Fruit fly (Drosophila melanogaster) whole organism, embryonic: ENCODE measurements around the gene mus301.

Experiments
- CG10147 ChIP-seq: fragments of 200-800 bp; sonication (Bioruptor generic); optimal IDR thresholded peaks from 2 replicates; lab custom pipeline; 2019; ENCODE audit warnings: missing biosample characterization, mild to moderate bottlenecking, missing genetic modification characterization, moderate library complexity
- CG10654 ChIP-seq: fragments of 200-800 bp; sonication (Bioruptor generic); optimal IDR thresholded peaks from 2 replicates; lab custom pipeline; 2016; ENCODE audit warnings: missing biosample characterization, missing genetic modification characterization
- CG12391 ChIP-seq: fragments of 200-800 bp; sonication (Bioruptor generic); optimal IDR thresholded peaks from 3 replicates; lab custom pipeline; 2018; ENCODE audit warnings: missing biosample characterization, mild to moderate bottlenecking, missing genetic modification characterization, moderate library complexity
- CG12659 ChIP-seq: fragments of 200-800 bp; sonication (Bioruptor generic); optimal IDR thresholded peaks from 3 replicates; lab custom pipeline; 2017; ENCODE audit warnings: mild to moderate bottlenecking, missing biosample characterization, missing genetic modification reagents, missing genetic modification characterization
- CG12769 ChIP-seq: fragments of 200-800 bp; sonication (Bioruptor generic); optimal IDR thresholded peaks from 2 replicates; lab custom pipeline; 2019; ENCODE audit warnings: missing biosample characterization, mild to moderate bottlenecking, missing genetic modification characterization, moderate library complexity
- CG15514 ChIP-seq: fragments of 200-800 bp; sonication (Bioruptor generic); optimal IDR thresholded peaks from 3 replicates; lab custom pipeline; 2017; ENCODE audit warnings: missing biosample characterization, missing genetic modification characterization, mild to moderate bottlenecking, moderate library complexity, missing genetic modification reagents
- CG1602 ChIP-seq: fragments of 200-800 bp; sonication (Bioruptor generic); optimal IDR thresholded peaks from 3 replicates; lab custom pipeline; 2016; ENCODE audit warnings: missing biosample characterization, missing genetic modification characterization
- CG17361 ChIP-seq: fragments of 200-800 bp; sonication (Bioruptor generic); IDR thresholded peaks from 3 replicates; pipeline ENCODE4 v1.3.6; 2022; ENCODE audit warnings: missing biosample characterization, missing genetic modification characterization
- CG17829 ChIP-seq: fragments of 200-800 bp; optimal IDR thresholded peaks from 2 replicates; lab custom pipeline; 2019; ENCODE audit warnings: missing biosample characterization, mild to moderate bottlenecking, missing genetic modification characterization, moderate library complexity
- CG18262 ChIP-seq: fragments of 200-800 bp; optimal IDR thresholded peaks from 3 replicates; lab custom pipeline; 2019; ENCODE audit warnings: missing biosample characterization, mild to moderate bottlenecking, missing genetic modification characterization, moderate library complexity
- CG1832 ChIP-seq: fragments of 200-800 bp; sonication (Bioruptor generic); optimal IDR thresholded peaks from 2 replicates; lab custom pipeline; 2017; ENCODE audit warnings: missing biosample characterization, mild to moderate bottlenecking, missing genetic modification characterization, inconsistent platforms
- CG2678 ChIP-seq: fragments of 200-800 bp; sonication (Bioruptor generic); optimal IDR thresholded peaks from 3 replicates; lab custom pipeline; 2019; ENCODE audit warnings: missing biosample characterization, mild to moderate bottlenecking, missing genetic modification characterization, moderate library complexity
- CG31441 ChIP-seq: fragments of 200-800 bp; sonication (Bioruptor generic); IDR thresholded peaks from 2 replicates; pipeline ENCODE4 v1.3.6; 2022; ENCODE audit warnings: missing biosample characterization, missing genetic modification characterization
- CG32532 ChIP-seq: fragments of 200-800 bp; sonication (Bioruptor generic); IDR thresholded peaks from 2 replicates; pipeline ENCODE4 v1.3.6; 2022; ENCODE audit warnings: missing biosample characterization, missing genetic modification characterization
- CG34224 ChIP-seq: fragments of 200-800 bp; sonication (Bioruptor generic); IDR thresholded peaks from 3 replicates; pipeline ENCODE4 v1.3.6; 2022; ENCODE audit warnings: missing biosample characterization, missing genetic modification characterization; ENCODE audit not compliant: partially characterized antibody
- CG3995 ChIP-seq: fragments of 200-800 bp; sonication (Bioruptor generic); optimal IDR thresholded peaks from 3 replicates; lab custom pipeline; 2016; ENCODE audit warnings: missing biosample characterization, missing genetic modification characterization
- CG4424 ChIP-seq: fragments of 200-800 bp; sonication (Bioruptor generic); optimal IDR thresholded peaks from 3 replicates; lab custom pipeline; 2016; ENCODE audit warnings: missing biosample characterization, missing genetic modification characterization
- CG6272 ChIP-seq: fragments of 200-800 bp; sonication (Bioruptor generic); IDR thresholded peaks from 2 replicates; pipeline ENCODE4 v1.3.6; 2022; ENCODE audit warnings: missing biosample characterization, missing genetic modification characterization
- CG6683 ChIP-seq: fragments of 200-800 bp; sonication (Bioruptor generic); optimal IDR thresholded peaks from 2 replicates; lab custom pipeline; 2017; ENCODE audit warnings: missing biosample characterization, mild to moderate bottlenecking, missing genetic modification characterization, missing genetic modification reagents
- CG7357 ChIP-seq: fragments of 200-800 bp; sonication (Bioruptor generic); IDR thresholded peaks from 3 replicates; pipeline ENCODE4 v1.3.6; 2022; ENCODE audit warnings: missing biosample characterization, missing genetic modification characterization
- CG7839 ChIP-seq: fragments of 200-800 bp; sonication (Bioruptor generic); optimal IDR thresholded peaks from 3 replicates; lab custom pipeline; 2018; ENCODE audit warnings: missing biosample characterization, mild to moderate bottlenecking, missing genetic modification characterization, moderate library complexity
- CG8290 ChIP-seq, 3 experiments: fragments of 200-800 bp; sonication (Bioruptor generic); optimal IDR thresholded peaks; 2 replicates each; lab custom pipeline; 2016 to 2019; ENCODE audit warnings: missing biosample characterization in 3 of 3, missing genetic modification characterization in 3 of 3, mild to moderate bottlenecking in 2 of 3, moderate library complexity in 1 of 3
- CG8924 ChIP-seq: fragments of 200-800 bp; optimal IDR thresholded peaks from 3 replicates; lab custom pipeline; 2019; ENCODE audit warnings: missing biosample characterization, mild to moderate bottlenecking, missing genetic modification characterization, moderate library complexity
- CG9817 ChIP-seq: fragments of 200-800 bp; sonication (Bioruptor generic); optimal IDR thresholded peaks from 2 replicates; lab custom pipeline; 2018; ENCODE audit warnings: missing biosample characterization, mild to moderate bottlenecking, missing genetic modification characterization, moderate library complexity
- CG9932 ChIP-seq: fragments of 200-800 bp; sonication (Bioruptor generic); IDR thresholded peaks from 2 replicates; pipeline ENCODE4 v1.3.6; 2022; ENCODE audit warnings: missing biosample characterization, missing genetic modification characterization
- Deaf1 ChIP-seq: fragments of 200-800 bp; optimal IDR thresholded peaks from 3 replicates; lab custom pipeline; 2019; ENCODE audit warnings: missing biosample characterization, mild to moderate bottlenecking, missing genetic modification characterization, moderate library complexity
- Hmr ChIP-seq: fragments of 200-800 bp; sonication (Bioruptor generic); optimal IDR thresholded peaks from 3 replicates; lab custom pipeline; 2017; ENCODE audit warnings: mild to moderate bottlenecking, missing biosample characterization, missing genetic modification reagents, missing genetic modification characterization
- Hr39 ChIP-seq: fragments of >200 bp; optimal IDR thresholded peaks from 2 replicates; lab custom pipeline; 2017
- Meics ChIP-seq: fragments of 200-800 bp; sonication (Bioruptor generic); optimal IDR thresholded peaks from 2 replicates; lab custom pipeline; 2017; ENCODE audit warnings: missing biosample characterization, mild to moderate bottlenecking, missing genetic modification characterization
- NC2β ChIP-seq: fragments of 200-800 bp; sonication (Bioruptor generic); optimal IDR thresholded peaks from 2 replicates; lab custom pipeline; 2016; ENCODE audit warnings: missing biosample characterization, missing genetic modification characterization
- NFAT ChIP-seq: fragments of 200-800 bp; sonication (Bioruptor generic); IDR thresholded peaks from 2 replicates; pipeline ENCODE4 v1.3.6; 2022; ENCODE audit warnings: missing biosample characterization, missing genetic modification characterization
- Nf-YC ChIP-seq: fragments of 200-800 bp; optimal IDR thresholded peaks from 3 replicates; lab custom pipeline; 2019; ENCODE audit warnings: missing biosample characterization, mild to moderate bottlenecking, missing genetic modification characterization, moderate library complexity
- PHDP ChIP-seq: fragments of 200-800 bp; sonication (Bioruptor generic); optimal IDR thresholded peaks from 3 replicates; lab custom pipeline; 2018; ENCODE audit warnings: missing biosample characterization, mild to moderate bottlenecking, missing genetic modification characterization, moderate library complexity
- Ssrp ChIP-seq: fragments of 200-800 bp; sonication (Bioruptor generic); optimal IDR thresholded peaks from 2 replicates; lab custom pipeline; 2018; ENCODE audit warnings: missing biosample characterization, mild to moderate bottlenecking, missing genetic modification characterization, moderate library complexity
- Xrp1 ChIP-seq: fragments of 200-800 bp; sonication (Bioruptor generic); IDR thresholded peaks from 2 replicates; pipeline ENCODE4 v1.3.6; 2022; ENCODE audit warnings: missing biosample characterization, missing genetic modification characterization
- btn ChIP-seq: fragments of 200-800 bp; sonication (Bioruptor generic); optimal IDR thresholded peaks from 2 replicates; lab custom pipeline; 2016; ENCODE audit warnings: missing biosample characterization, missing genetic modification characterization
- crol ChIP-seq: fragments of 200-800 bp; sonication (Bioruptor generic); IDR thresholded peaks from 2 replicates; pipeline ENCODE4 v1.3.6; 2022; ENCODE audit warnings: missing biosample characterization, missing genetic modification characterization
- cwo ChIP-seq: fragments of 200-800 bp; sonication (Bioruptor generic); optimal IDR thresholded peaks from 3 replicates; lab custom pipeline; 2017; ENCODE audit warnings: missing biosample characterization, missing genetic modification characterization, mild to moderate bottlenecking, moderate library complexity, missing genetic modification reagents
- dmrt99B ChIP-seq: fragments of 200-800 bp; sonication (Bioruptor generic); optimal IDR thresholded peaks from 2 replicates; lab custom pipeline; 2018; ENCODE audit warnings: missing biosample characterization, mild to moderate bottlenecking, missing genetic modification characterization, moderate library complexity
- emc ChIP-seq: fragments of 200-800 bp; sonication (Bioruptor generic); optimal IDR thresholded peaks from 2 replicates; lab custom pipeline; 2016; ENCODE audit warnings: missing biosample characterization, missing genetic modification characterization
- gcm2 ChIP-seq: fragments of 200-800 bp; sonication (Bioruptor generic); optimal IDR thresholded peaks from 2 replicates; lab custom pipeline; 2016; ENCODE audit warnings: missing biosample characterization, missing genetic modification characterization
- gem ChIP-seq: fragments of 200-800 bp; sonication (Bioruptor generic); optimal IDR thresholded peaks from 2 replicates; lab custom pipeline; 2019; ENCODE audit warnings: missing biosample characterization, mild to moderate bottlenecking, missing genetic modification characterization, moderate library complexity
- ham ChIP-seq: fragments of 200-800 bp; sonication (Bioruptor generic); IDR thresholded peaks from 2 replicates; pipeline ENCODE4 v1.3.6; 2022; ENCODE audit warnings: missing biosample characterization, missing genetic modification characterization
- lab ChIP-seq: fragments of 200-800 bp; sonication (Bioruptor generic); optimal IDR thresholded peaks from 3 replicates; lab custom pipeline; 2017; ENCODE audit warnings: missing biosample characterization, missing genetic modification characterization, mild to moderate bottlenecking, moderate library complexity, missing genetic modification reagents
- row ChIP-seq: fragments of 200-800 bp; sonication (Bioruptor generic); IDR thresholded peaks from 3 replicates; pipeline ENCODE4 v1.3.6; 2022; ENCODE audit warnings: missing biosample characterization, missing genetic modification characterization
- sens ChIP-seq: fragments of 200-800 bp; sonication (Bioruptor generic); peaks from one replicate; lab custom pipeline; 2016; ENCODE audit warnings: missing biosample characterization, missing genetic modification characterization
- shn ChIP-seq: fragments of 200-800 bp; sonication (Bioruptor generic); optimal IDR thresholded peaks from 3 replicates; lab custom pipeline; 2016; ENCODE audit warnings: missing biosample characterization, missing genetic modification characterization
- vfl ChIP-seq: fragments of 200-800 bp; sonication (Bioruptor generic); optimal IDR thresholded peaks from 2 replicates; lab custom pipeline; 2016; ENCODE audit warnings: missing biosample characterization, missing genetic modification characterization
- vvl ChIP-seq: fragments of 200-800 bp; sonication (Bioruptor generic); IDR thresholded peaks from 2 replicates; pipeline ENCODE4 v1.3.6; 2022; ENCODE audit warnings: missing biosample characterization, missing genetic modification characterization
- zen2 ChIP-seq: fragments of 200-800 bp; sonication (Bioruptor generic); IDR thresholded peaks from 3 replicates; pipeline ENCODE4 v1.3.6; 2022; ENCODE audit warnings: missing biosample characterization, missing genetic modification characterization; ENCODE audit not compliant: partially characterized antibody

mus301 gene

DNA sequence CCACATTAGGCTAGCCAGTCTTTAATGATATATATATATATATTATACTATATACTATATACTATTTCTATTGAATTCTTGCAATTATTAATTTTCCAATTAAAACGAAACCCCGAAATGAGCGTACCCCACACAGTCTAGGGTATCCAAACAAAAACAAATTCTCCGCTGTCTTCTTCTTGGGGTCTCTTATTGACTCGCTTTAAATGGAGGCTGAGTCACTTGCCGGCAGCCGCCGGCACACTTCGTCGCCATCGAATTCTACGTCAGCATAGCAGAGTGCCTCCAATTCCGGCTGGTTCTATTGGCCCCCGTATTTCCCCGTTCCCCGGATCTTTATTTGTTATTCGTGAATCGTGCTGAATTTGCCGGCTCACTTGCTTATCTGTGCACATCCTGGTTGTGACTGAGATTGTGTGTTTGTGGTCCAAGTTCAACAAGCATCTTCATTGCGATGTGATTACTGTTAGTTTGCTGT lies 42.9 kb upstream of the mus301 start:
- TF ChIP-seq sens (GFP tag; lab: Kevin White, UChicago): peak; percentile 41
- TF ChIP-seq CG32532 (GFP tag; lab: Robert Waterston, UW): peak; percentile 64
- TF ChIP-seq CG6272 (GFP tag; lab: Robert Waterston, UW): no peak
- TF ChIP-seq gem: peak; percentile 61
- peak; percentile 7 for TF ChIP-seq Nf-YC (tag; lab: Kevin White, UChicago)
- TF ChIP-seq dmrt99B (tag; lab: Kevin White, UChicago): peak; percentile 24
- peak; percentile 12 for TF ChIP-seq CG15514 (GFP tag; lab: Kevin White, UChicago)
- TF ChIP-seq cwo (GFP tag; lab: Kevin White, UChicago): peak; percentile 76
- peak; percentile 6 for TF ChIP-seq CG17829 (tag; lab: Kevin White, UChicago)
- TF ChIP-seq row: peak; percentile 46; the same call in 2 of the 3 replicates
- peak; percentile 42 for TF ChIP-seq PHDP (tag; lab: Kevin White, UChicago)
- peak; percentile 18 for TF ChIP-seq CG9817
- TF ChIP-seq CG18262 (tag; lab: Kevin White, UChicago): peak; percentile 22
- no peak for TF ChIP-seq CG8290 (GFP tag; optimal IDR thresholded peaks at IDR 0.05; lab: Kevin White, UChicago)
- TF ChIP-seq CG8290 (tag; optimal IDR thresholded peaks at IDR 0.05; lab: Kevin White, UChicago): peak in 1 of 2 experiments; percentile 7
- TF ChIP-seq vvl: no peak
- TF ChIP-seq Hr39 (lab: Kevin White, UChicago): no peak
- TF ChIP-seq shn (GFP tag; lab: Kevin White, UChicago): peak; percentile 15
- TF ChIP-seq CG12659 (GFP tag; lab: Kevin White, UChicago): peak; percentile 2
- peak; percentile 28 for TF ChIP-seq CG7839 (tag; lab: Kevin White, UChicago)
- no peak for TF ChIP-seq CG1832 (GFP tag; lab: Kevin White, UChicago)
- peak; percentile 67 for TF ChIP-seq crol (GFP tag; lab: Robert Waterston, UW)
- peak; percentile 26 for TF ChIP-seq CG12769 (tag; lab: Kevin White, UChicago)
- TF ChIP-seq ham: no peak
- TF ChIP-seq gcm2 (GFP tag; lab: Kevin White, UChicago): no peak
- no peak for TF ChIP-seq NC2β
- TF ChIP-seq NFAT (GFP tag; lab: Robert Waterston, UW): peak; percentile 45; the same call in 1 of the 2 replicates
- no peak for TF ChIP-seq zen2 (GFP tag; lab: Robert Waterston, UW)
- TF ChIP-seq CG31441 (GFP tag; lab: Robert Waterston, UW): 0 out of 2 replicates have a peak, but pooled peaks have one; percentile 36
- no peak for TF ChIP-seq vfl (GFP tag; lab: Kevin White, UChicago)
- TF ChIP-seq lab (GFP tag; lab: Kevin White, UChicago): peak; percentile 32
- TF ChIP-seq CG17361 (GFP tag; lab: Robert Waterston, UW): 0 out of 3 replicates have a peak, but pooled peaks have one; percentile 44
- no peak for TF ChIP-seq CG3995
- TF ChIP-seq Deaf1 (tag; lab: Kevin White, UChicago): peak; percentile 24
- TF ChIP-seq emc (GFP tag; lab: Kevin White, UChicago): no peak
- TF ChIP-seq Ssrp (tag; lab: Kevin White, UChicago): no peak
- no peak for TF ChIP-seq CG4424 (GFP tag; lab: Kevin White, UChicago)
- peak; percentile 59 for TF ChIP-seq CG2678 (tag; lab: Kevin White, UChicago)
- TF ChIP-seq CG10147: no peak
- no peak for TF ChIP-seq CG6683 (GFP tag; lab: Kevin White, UChicago)
- peak; percentile 59 for TF ChIP-seq CG9932 (GFP tag; lab: Robert Waterston, UW)
- no peak for TF ChIP-seq CG34224 (GFP tag; lab: Robert Waterston, UW)
- no peak for TF ChIP-seq Xrp1 (GFP tag; lab: Robert Waterston, UW)
- TF ChIP-seq btn: no peak
- TF ChIP-seq CG1602: no peak
- peak; percentile 25 for TF ChIP-seq CG12391 (tag; lab: Kevin White, UChicago)
- no peak for TF ChIP-seq CG7357 (GFP tag; lab: Robert Waterston, UW)
- TF ChIP-seq Meics (GFP tag; lab: Kevin White, UChicago): peak; percentile 56
- no peak for TF ChIP-seq CG10654 (GFP tag; lab: Kevin White, UChicago)
- peak; percentile 49 for TF ChIP-seq Hmr (GFP tag; lab: Kevin White, UChicago)
- peak; percentile 37 for TF ChIP-seq CG8924 (tag; lab: Kevin White, UChicago)
